Fruit fly (Drosophila melanogaster): ENCODE measurements around the gene CG15042.

Gene CG15042

DNA sequence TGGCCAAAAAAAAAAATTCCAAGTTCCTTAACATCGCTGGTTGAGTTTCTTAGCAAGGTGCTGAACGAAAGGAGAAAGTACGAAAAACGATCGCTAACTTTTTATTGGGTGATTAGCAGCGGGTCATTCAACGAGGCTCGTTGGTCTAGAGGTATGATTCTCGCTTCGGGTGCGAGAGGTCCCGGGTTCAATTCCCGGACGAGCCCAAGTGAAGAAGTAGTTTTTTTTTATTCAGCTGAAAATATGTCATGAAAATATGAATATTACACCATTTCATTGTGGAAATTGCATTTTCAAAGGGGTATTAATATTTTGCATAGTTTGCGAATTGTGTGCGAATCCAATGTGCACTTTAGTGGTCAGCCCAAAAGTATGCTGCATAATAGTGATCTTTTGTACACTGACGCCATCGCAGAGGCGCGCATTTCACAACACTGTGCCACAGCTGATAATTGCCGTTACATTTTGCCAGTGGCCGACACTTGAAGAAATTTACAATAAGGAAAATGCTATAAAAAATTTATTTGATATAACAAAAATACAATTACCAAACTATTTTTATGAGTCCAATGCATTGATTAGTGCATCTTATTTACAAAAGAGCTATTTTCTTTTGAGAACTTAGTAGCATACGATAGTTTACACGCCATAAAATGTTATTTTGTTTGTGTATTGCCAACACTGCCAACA, 37.7 kb upstream of the CG15042 start (continued):
- TF ChIP-seq CG7928 (GFP tag; optimal IDR thresholded peaks at IDR 0.05) (no peak), Ada2b (GFP tag; IDR thresholded peaks at IDR 0.05) (peak; percentile 41; the same call in 1 of the 2 replicates), CG4730 (GFP tag; IDR thresholded peaks at IDR 0.05) (no peak), CG16813 (GFP tag; IDR thresholded peaks at IDR 0.05; ENCODE audit: partially characterized antibody) (peak; percentile 57), CG14014 (GFP tag; IDR thresholded peaks at IDR 0.05) (peak; percentile 54; the same call in 1 of the 2 replicates), Xbp1 (GFP tag; optimal IDR thresholded peaks at IDR 0.05) (no peak), CG30020 (tag; optimal IDR thresholded peaks at IDR 0.05) (no peak), ewg (GFP tag; optimal IDR thresholded peaks at IDR 0.05) (no peak), CG10209 (GFP tag; optimal IDR thresholded peaks at IDR 0.05) (peak; percentile 10), sisA (GFP tag; IDR thresholded peaks at IDR 0.05) (peak; percentile 28; the same call in 1 of the 2 replicates), Ravus (GFP tag; IDR thresholded peaks at IDR 0.05) (no peak), Rfx (GFP tag; IDR thresholded peaks at IDR 0.05) (0 out of 2 replicates have a peak, but pooled peaks have one; percentile 17), lmd (GFP tag; IDR thresholded peaks at IDR 0.05) (peak; percentile 30; the same call in 1 of the 2 replicates), Bteb2 (GFP tag; optimal IDR thresholded peaks at IDR 0.05) (no peak), seq (GFP tag; IDR thresholded peaks at IDR 0.05) (no peak), stc (GFP tag; IDR thresholded peaks at IDR 0.05) (peak; percentile 33; the same call in 1 of the 2 replicates), bab2 (GFP tag; optimal IDR thresholded peaks at IDR 0.05) (no peak), zfh1 (GFP tag; IDR thresholded peaks at IDR 0.05) (peak; percentile 30; the same call in 1 of the 3 replicates), slbo (GFP tag; IDR thresholded peaks at IDR 0.05) (peak; percentile 10; the same call in 1 of the 2 replicates), CG17385 (GFP tag; optimal IDR thresholded peaks at IDR 0.05) (peak; percentile 2), so (GFP tag; IDR thresholded peaks at IDR 0.05) (0 out of 3 replicates have a peak, but pooled peaks have one; percentile 15), Sry-β (GFP tag; optimal IDR thresholded peaks at IDR 0.05) (no peak), trh (GFP tag; optimal IDR thresholded peaks at IDR 0.05) (no peak), gsb-n (tag; optimal IDR thresholded peaks at IDR 0.05) (peak; percentile 20), Myb (GFP tag; optimal IDR thresholded peaks at IDR 0.05) (peak; percentile 54), Sox102F (GFP tag; optimal IDR thresholded peaks at IDR 0.05) (peak; percentile 20), crc (GFP tag; optimal IDR thresholded peaks at IDR 0.05) (no peak), zfh2 (GFP tag; optimal IDR thresholded peaks at IDR 0.05) (no peak), CG10274 (GFP tag; optimal IDR thresholded peaks at IDR 0.05) (no peak), CG18262 (tag; optimal IDR thresholded peaks at IDR 0.05) (no peak), CG1529 (GFP tag; optimal IDR thresholded peaks at IDR 0.05) (no peak), CG17361 (GFP tag; IDR thresholded peaks at IDR 0.05) (peak; percentile 24; the same call in 1 of the 3 replicates), CG10979 (tag; optimal IDR thresholded peaks at IDR 0.05) (no peak), prd (optimal IDR thresholded peaks at IDR 0.05) (no peak), prd (GFP tag; IDR thresholded peaks at IDR 0.05) (peak; percentile 46; the same call in 1 of the 3 replicates), crp (GFP tag; optimal IDR thresholded peaks at IDR 0.05) (peak in 1 of 2 experiments; percentile 72), lola (GFP tag; optimal IDR thresholded peaks at IDR 0.05) (no peak), gem (tag; optimal IDR thresholded peaks at IDR 0.05) (peak; percentile 39), Abd-B (GFP tag; optimal IDR thresholded peaks at IDR 0.05) (peak; percentile 5), E2f1 (GFP tag; IDR thresholded peaks at IDR 0.05) (0 out of 2 replicates have a peak, but pooled peaks have one; percentile 11), dmrt11E (tag; optimal IDR thresholded peaks at IDR 0.05) (peak; percentile 18), vnd (GFP tag; IDR thresholded peaks at IDR 0.05; ENCODE audit: partially characterized antibody) (0 out of 3 replicates have a peak, but pooled peaks have one; percentile 14), sob (GFP tag; IDR thresholded peaks at IDR 0.05) (peak; percentile 38; the same call in 1 of the 2 replicates), trem (tag; optimal IDR thresholded peaks at IDR 0.05) (peak; percentile 13), Aef1 (GFP tag; IDR thresholded peaks at IDR 0.05) (peak; percentile 28; the same call in 2 of the 3 replicates), E2f2 (GFP tag; IDR thresholded peaks at IDR 0.05) (peak; percentile 22; the same call in 1 of the 2 replicates), h (optimal IDR thresholded peaks at IDR 0.05) (no peak), Hmx (GFP tag; optimal IDR thresholded peaks at IDR 0.05) (no peak)
